Fruit fly (Drosophila melanogaster) whole organism, embryonic: ENCODE results near the gene CG8379.

Experiments
- BEAF-32 ChIP-seq: fragments of 200-800 bp; sonication (Bioruptor generic); optimal IDR thresholded peaks from 3 replicates; lab custom pipeline; 2017; ENCODE audit warnings: missing biosample characterization, missing genetic modification characterization, mild to moderate bottlenecking, moderate library complexity, missing genetic modification reagents
- CG12659 ChIP-seq: fragments of 200-800 bp; sonication (Bioruptor generic); optimal IDR thresholded peaks from 3 replicates; lab custom pipeline; 2017; ENCODE audit warnings: mild to moderate bottlenecking, missing biosample characterization, missing genetic modification reagents, missing genetic modification characterization
- CG12744 ChIP-seq: fragments of 200-800 bp; sonication (Bioruptor generic); optimal IDR thresholded peaks from 2 replicates; lab custom pipeline; 2016; ENCODE audit warnings: missing biosample characterization, missing genetic modification characterization
- CG13624 ChIP-seq: fragments of 200-800 bp; sonication (Bioruptor generic); optimal IDR thresholded peaks from 2 replicates; lab custom pipeline; 2016; ENCODE audit warnings: missing biosample characterization, missing genetic modification characterization
- CG15514 ChIP-seq: fragments of 200-800 bp; sonication (Bioruptor generic); optimal IDR thresholded peaks from 3 replicates; lab custom pipeline; 2017; ENCODE audit warnings: missing biosample characterization, missing genetic modification characterization, mild to moderate bottlenecking, moderate library complexity, missing genetic modification reagents
- CG16779 ChIP-seq: fragments of 200-800 bp; sonication (Bioruptor generic); IDR thresholded peaks from 2 replicates; pipeline ENCODE4 v1.3.6; 2022; ENCODE audit warnings: missing biosample characterization, missing genetic modification characterization
- CG17361 ChIP-seq: fragments of 200-800 bp; sonication (Bioruptor generic); IDR thresholded peaks from 3 replicates; pipeline ENCODE4 v1.3.6; 2022; ENCODE audit warnings: missing biosample characterization, missing genetic modification characterization
- CG17802 ChIP-seq: fragments of 200-800 bp; sonication (Bioruptor generic); optimal IDR thresholded peaks from 2 replicates; lab custom pipeline; 2018; ENCODE audit warnings: missing biosample characterization, mild to moderate bottlenecking, missing genetic modification characterization, moderate library complexity
- CG2129 ChIP-seq: fragments of 200-800 bp; sonication (Bioruptor generic); IDR thresholded peaks from 2 replicates; pipeline ENCODE4 v1.3.6; 2022; ENCODE audit warnings: missing biosample characterization, missing genetic modification characterization; ENCODE audit not compliant: partially characterized antibody
- CG30403 ChIP-seq: fragments of 200-800 bp; sonication (Bioruptor generic); optimal IDR thresholded peaks from 3 replicates; lab custom pipeline; 2016; ENCODE audit warnings: missing biosample characterization, missing genetic modification characterization
- CG3281 ChIP-seq: fragments of 200-800 bp; sonication (Bioruptor generic); optimal IDR thresholded peaks from 3 replicates; lab custom pipeline; 2017; ENCODE audit warnings: missing biosample characterization, mild to moderate bottlenecking, missing genetic modification characterization
- CG34224 ChIP-seq: fragments of 200-800 bp; sonication (Bioruptor generic); IDR thresholded peaks from 3 replicates; pipeline ENCODE4 v1.3.6; 2022; ENCODE audit warnings: missing biosample characterization, missing genetic modification characterization; ENCODE audit not compliant: partially characterized antibody
- CG8359 ChIP-seq: fragments of 200-800 bp; sonication (Bioruptor generic); optimal IDR thresholded peaks from 2 replicates; lab custom pipeline; 2017; ENCODE audit warnings: missing biosample characterization, mild to moderate bottlenecking, missing genetic modification characterization, borderline replicate concordance
- CTCF ChIP-seq: fragments of 200-800 bp; sonication (Bioruptor generic); optimal IDR thresholded peaks from 2 replicates; lab custom pipeline; 2017; ENCODE audit warnings: missing biosample characterization, mild to moderate bottlenecking, missing genetic modification characterization, moderate library complexity
- Dad ChIP-seq: fragments of 200-800 bp; sonication (Bioruptor generic); optimal IDR thresholded peaks from 3 replicates; lab custom pipeline; 2016; ENCODE audit warnings: missing biosample characterization, missing genetic modification characterization
- Doc3 ChIP-seq: fragments of 200-800 bp; sonication (Bioruptor generic); IDR thresholded peaks from 3 replicates; pipeline ENCODE4 v1.3.6; 2022; ENCODE audit warnings: missing biosample characterization, missing genetic modification characterization; ENCODE audit not compliant: partially characterized antibody
- Ets97D ChIP-seq: fragments of 200-800 bp; sonication (Bioruptor generic); optimal IDR thresholded peaks from 3 replicates; lab custom pipeline; 2016; ENCODE audit warnings: missing biosample characterization, missing genetic modification characterization
- Fer1 ChIP-seq: fragments of 200-800 bp; sonication (Bioruptor generic); optimal IDR thresholded peaks from 2 replicates; lab custom pipeline; 2017; ENCODE audit warnings: missing biosample characterization, mild to moderate bottlenecking, missing genetic modification characterization
- Fer3 ChIP-seq: fragments of 200-800 bp; sonication (Bioruptor generic); optimal IDR thresholded peaks from 2 replicates; lab custom pipeline; 2018; ENCODE audit warnings: missing biosample characterization, mild to moderate bottlenecking, missing genetic modification characterization, moderate library complexity
- HmgZ ChIP-seq: fragments of 200-800 bp; sonication (Bioruptor generic); optimal IDR thresholded peaks from 2 replicates; lab custom pipeline; 2018; ENCODE audit warnings: missing biosample characterization, mild to moderate bottlenecking, missing genetic modification characterization
- Opbp ChIP-seq: fragments of 200-800 bp; sonication (Bioruptor generic); IDR thresholded peaks from 3 replicates; pipeline ENCODE4 v1.3.6; 2022; ENCODE audit warnings: missing biosample characterization, missing genetic modification characterization; ENCODE audit not compliant: partially characterized antibody
- PHDP ChIP-seq: fragments of 200-800 bp; sonication (Bioruptor generic); optimal IDR thresholded peaks from 3 replicates; lab custom pipeline; 2018; ENCODE audit warnings: missing biosample characterization, mild to moderate bottlenecking, missing genetic modification characterization, moderate library complexity
- Scr ChIP-seq: fragments of 200-800 bp; sonication (Bioruptor generic); IDR thresholded peaks from 2 replicates; pipeline ENCODE4 v1.3.6; 2022; ENCODE audit warnings: missing biosample characterization, missing genetic modification characterization; ENCODE audit not compliant: partially characterized antibody
- Sin3A ChIP-seq: fragments of >200 bp; optimal IDR thresholded peaks from 2 replicates; lab custom pipeline; 2018
- Sry-δ ChIP-seq: fragments of 200-800 bp; sonication (Bioruptor generic); optimal IDR thresholded peaks from 2 replicates; lab custom pipeline; 2016; ENCODE audit warnings: missing biosample characterization, missing genetic modification characterization
- Stat92E ChIP-seq, 3 experiments: fragments of >200 bp in 2 of 3; fragments of 200-800 bp in 1 of 3; sonication (Bioruptor generic) in 1 of 3; optimal IDR thresholded peaks; 2 replicates each; lab custom pipeline; 2017 to 2019; ENCODE audit warnings: missing biosample characterization in 3 of 3, missing genetic modification characterization in 3 of 3, mild to moderate bottlenecking in 1 of 3, moderate library complexity in 1 of 3
- Taf1 ChIP-seq: fragments of 200-800 bp; sonication (Bioruptor generic); IDR thresholded peaks from 2 replicates; pipeline ENCODE4 v1.3.6; 2022; ENCODE audit warnings: missing biosample characterization, missing genetic modification characterization
- Xbp1 ChIP-seq: fragments of 200-800 bp; sonication (Bioruptor generic); optimal IDR thresholded peaks from 3 replicates; lab custom pipeline; 2016; ENCODE audit warnings: missing biosample characterization, mild to moderate bottlenecking, missing genetic modification characterization
- aop ChIP-seq: fragments of 200-800 bp; sonication (Bioruptor generic); IDR thresholded peaks from 2 replicates; pipeline ENCODE4 v1.3.6; 2022; ENCODE audit warnings: missing biosample characterization, missing genetic modification characterization
- caup ChIP-seq: fragments of 200-800 bp; sonication (Bioruptor generic); optimal IDR thresholded peaks from 3 replicates; lab custom pipeline; 2017; ENCODE audit warnings: missing biosample characterization, mild to moderate bottlenecking, missing genetic modification characterization, moderate library complexity; ENCODE audit not compliant: severe bottlenecking
- crp ChIP-seq, 2 experiments: fragments of 200-800 bp; sonication (Bioruptor generic); optimal IDR thresholded peaks; 2 replicates in 1 of 2; 3 replicates in 1 of 2; lab custom pipeline; 2017; ENCODE audit warnings: missing biosample characterization in 2 of 2, missing genetic modification characterization in 2 of 2, mild to moderate bottlenecking in 1 of 2, moderate library complexity in 1 of 2
- da ChIP-seq: fragments of 200-800 bp; sonication (Bioruptor generic); optimal IDR thresholded peaks from 2 replicates; lab custom pipeline; 2016; ENCODE audit warnings: missing biosample characterization, missing genetic modification characterization
- eyg ChIP-seq: fragments of 200-800 bp; sonication (Bioruptor generic); optimal IDR thresholded peaks from 3 replicates; lab custom pipeline; 2016; ENCODE audit warnings: missing biosample characterization, missing genetic modification characterization
- gcm ChIP-seq: fragments of 200-800 bp; sonication (Bioruptor generic); optimal IDR thresholded peaks from 2 replicates; lab custom pipeline; 2019; ENCODE audit warnings: missing biosample characterization, mild to moderate bottlenecking, missing genetic modification characterization, moderate library complexity
- hkb ChIP-seq, 2 experiments: fragments of 200-800 bp in 1 of 2; fragments of >200 bp in 1 of 2; sonication (Bioruptor generic) in 1 of 2; IDR thresholded peaks in 1 of 2; optimal IDR thresholded peaks in 1 of 2; 2 replicates each; pipeline versions ENCODE4 v1.3.6 to Lab custom; 2017 to 2022; ENCODE audit warnings: missing biosample characterization in 1 of 2, missing genetic modification characterization in 1 of 2
- jumu ChIP-seq: fragments of 200-800 bp; sonication (Bioruptor generic); optimal IDR thresholded peaks from 3 replicates; lab custom pipeline; 2016; ENCODE audit warnings: missing biosample characterization, missing genetic modification characterization
- mam ChIP-seq: fragments of 200-800 bp; sonication (Bioruptor generic); optimal IDR thresholded peaks from 3 replicates; lab custom pipeline; 2016; ENCODE audit warnings: missing biosample characterization, missing genetic modification characterization
- mirr ChIP-seq: fragments of 200-800 bp; sonication (Bioruptor generic); optimal IDR thresholded peaks from 3 replicates; lab custom pipeline; 2018; ENCODE audit warnings: missing biosample characterization, mild to moderate bottlenecking, missing genetic modification characterization
- nom ChIP-seq: fragments of 200-800 bp; sonication (Bioruptor generic); optimal IDR thresholded peaks from 2 replicates; lab custom pipeline; 2017; ENCODE audit warnings: missing biosample characterization, missing genetic modification characterization, mild to moderate bottlenecking, moderate library complexity, missing genetic modification reagents
- odd ChIP-seq: fragments of 200-800 bp; sonication (Bioruptor generic); optimal IDR thresholded peaks from 2 replicates; lab custom pipeline; 2017; ENCODE audit warnings: missing biosample characterization, mild to moderate bottlenecking, missing genetic modification characterization
- repo ChIP-seq: fragments of 200-800 bp; sonication (Bioruptor generic); optimal IDR thresholded peaks from 2 replicates; lab custom pipeline; 2016; ENCODE audit warnings: missing biosample characterization, missing genetic modification characterization
- sd ChIP-seq: fragments of 200-800 bp; sonication (Bioruptor generic); optimal IDR thresholded peaks from 3 replicates; lab custom pipeline; 2018; ENCODE audit warnings: missing biosample characterization, mild to moderate bottlenecking, missing genetic modification characterization, moderate library complexity
- shn ChIP-seq: fragments of 200-800 bp; sonication (Bioruptor generic); optimal IDR thresholded peaks from 3 replicates; lab custom pipeline; 2016; ENCODE audit warnings: missing biosample characterization, missing genetic modification characterization
- slbo ChIP-seq: fragments of 200-800 bp; sonication (Bioruptor generic); IDR thresholded peaks from 2 replicates; pipeline ENCODE4 v1.3.6; 2022; ENCODE audit warnings: missing biosample characterization, missing genetic modification characterization
- sna ChIP-seq: fragments of 200-800 bp; sonication (Bioruptor generic); IDR thresholded peaks from 2 replicates; pipeline ENCODE4 v1.3.6; 2022; ENCODE audit warnings: missing biosample characterization, missing genetic modification characterization; ENCODE audit not compliant: partially characterized antibody
- stwl ChIP-seq: fragments of 200-800 bp; sonication (Bioruptor generic); optimal IDR thresholded peaks from 3 replicates; lab custom pipeline; 2018; ENCODE audit warnings: missing biosample characterization, mild to moderate bottlenecking, missing genetic modification characterization, moderate library complexity
- tio ChIP-seq: fragments of 200-800 bp; sonication (Bioruptor generic); optimal IDR thresholded peaks from 2 replicates; lab custom pipeline; 2017; ENCODE audit warnings: missing biosample characterization, missing genetic modification characterization, inconsistent platforms
- vfl ChIP-seq: fragments of 200-800 bp; sonication (Bioruptor generic); optimal IDR thresholded peaks from 2 replicates; lab custom pipeline; 2016; ENCODE audit warnings: missing biosample characterization, missing genetic modification characterization

The CG8379 gene

DNA sequence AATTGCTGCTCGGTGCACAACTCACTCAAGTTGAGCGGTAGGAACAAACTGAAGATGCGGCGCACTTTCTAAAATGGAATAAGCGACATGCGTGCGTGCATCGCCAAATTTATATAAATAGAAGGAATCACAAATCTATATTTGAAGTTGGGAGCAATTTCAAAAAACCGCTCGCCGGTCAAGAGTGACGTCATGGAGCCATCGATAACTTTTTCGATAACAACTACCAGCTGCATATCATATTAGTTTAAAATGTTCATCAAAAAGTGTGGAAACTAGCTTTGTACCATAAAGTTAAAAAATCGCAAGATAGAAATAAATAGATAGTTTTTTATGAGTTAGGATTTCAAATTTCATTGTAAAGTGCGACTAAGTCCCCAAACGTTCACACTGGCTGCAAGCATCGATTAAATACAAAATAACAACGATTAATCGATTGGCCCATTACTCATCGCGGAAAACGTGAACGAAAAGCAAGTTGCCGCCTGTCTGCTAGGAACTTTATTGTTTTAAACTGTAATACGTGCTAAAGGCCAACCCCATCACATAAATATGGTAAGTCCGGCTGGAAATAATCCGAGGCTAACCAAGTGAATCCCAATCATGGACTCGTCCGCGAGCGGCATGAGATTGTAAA is 23.0 kb upstream of the CG8379 start, which contains the start of the genes Pif1A, Pif1B and CCT7 (continued):
- peak; percentile 87 for TF ChIP-seq stwl
- TF ChIP-seq Opbp (GFP tag; lab: Robert Waterston, UW): peak; percentile 83
- TF ChIP-seq CG12744 (GFP tag; lab: Kevin White, UChicago): no peak
- no peak for TF ChIP-seq eyg (GFP tag; lab: Kevin White, UChicago)
- TF ChIP-seq CG16779 (GFP tag; lab: Robert Waterston, UW): no peak
- TF ChIP-seq hkb (optimal IDR thresholded peaks at IDR 0.05; lab: Kevin White, UChicago): peak; percentile 37
- 0 out of 2 replicates have a peak, but pooled peaks have one; percentile 8 for TF ChIP-seq hkb (GFP tag; IDR thresholded peaks at IDR 0.05; lab: Robert Waterston, UW)
- TF ChIP-seq Sry-δ: peak; percentile 85
- TF ChIP-seq gcm (GFP tag; lab: Kevin White, UChicago): no peak
- TF ChIP-seq HmgZ (tag; lab: Kevin White, UChicago): peak; percentile 25
- TF ChIP-seq Fer3 (tag; lab: Kevin White, UChicago): no peak
- TF ChIP-seq CG34224 (GFP tag; lab: Robert Waterston, UW): peak; percentile 96
- no peak for TF ChIP-seq mirr (GFP tag; lab: Kevin White, UChicago)
- no peak for TF ChIP-seq Dad (GFP tag; lab: Kevin White, UChicago)
- TF ChIP-seq da (GFP tag; lab: Kevin White, UChicago): peak; percentile 33
- peak; percentile 73 for TF ChIP-seq CG15514 (GFP tag; lab: Kevin White, UChicago)
- no peak for TF ChIP-seq odd
- no peak for TF ChIP-seq aop (GFP tag; lab: Robert Waterston, UW)
- TF ChIP-seq Xbp1 (GFP tag; lab: Kevin White, UChicago): peak; percentile 8
- TF ChIP-seq CG13624 (GFP tag; lab: Kevin White, UChicago): peak; percentile 52
- TF ChIP-seq CG8359 (GFP tag; lab: Kevin White, UChicago): no peak
- peak; percentile 15 for TF ChIP-seq Fer1 (GFP tag; lab: Kevin White, UChicago)
- TF ChIP-seq PHDP (tag; lab: Kevin White, UChicago): no peak
- TF ChIP-seq repo: peak; percentile 5
- no peak for TF ChIP-seq caup (GFP tag; lab: Kevin White, UChicago)
- no peak for TF ChIP-seq Taf1
- no peak for TF ChIP-seq tio (GFP tag; lab: Kevin White, UChicago)
- peak; percentile 82 for TF ChIP-seq Ets97D
- peak; percentile 17 for TF ChIP-seq vfl (GFP tag; lab: Kevin White, UChicago)
- peak; percentile 38; the same call in 1 of the 3 replicates for TF ChIP-seq CG17361 (GFP tag; lab: Robert Waterston, UW)
- TF ChIP-seq Stat92E (GFP tag; optimal IDR thresholded peaks at IDR 0.05; lab: Kevin White, UChicago): peak in 1 of 3 experiments; percentile 66
- no peak for TF ChIP-seq jumu (GFP tag; lab: Kevin White, UChicago)
- TF ChIP-seq nom: peak; percentile 38
- TF ChIP-seq CG12659 (GFP tag; lab: Kevin White, UChicago): peak; percentile 53
- peak; percentile 14; the same call in 1 of the 2 replicates for TF ChIP-seq slbo (GFP tag; lab: Robert Waterston, UW)
- peak; percentile 78 for TF ChIP-seq CG17802 (tag; lab: Kevin White, UChicago)
- peak; percentile 96 for TF ChIP-seq Doc3 (GFP tag; lab: Robert Waterston, UW)
- TF ChIP-seq CG30403: peak; percentile 28
- peak; percentile 15 for TF ChIP-seq CG3281
- TF ChIP-seq Sin3A (lab: Kevin White, UChicago): peak; percentile 91
- TF ChIP-seq CG2129: peak; percentile 90
- TF ChIP-seq mam (GFP tag; lab: Kevin White, UChicago): peak; percentile 17
- peak; percentile 10 for TF ChIP-seq shn
- peak; percentile 97 for TF ChIP-seq sna (GFP tag; lab: Robert Waterston, UW)
- TF ChIP-seq sd (tag; lab: Kevin White, UChicago): no peak
- TF ChIP-seq BEAF-32 (GFP tag; lab: Kevin White, UChicago): peak; percentile 94
- peak; percentile 15 for TF ChIP-seq CTCF
- TF ChIP-seq crp (GFP tag; optimal IDR thresholded peaks at IDR 0.05; lab: Kevin White, UChicago): peak in 1 of 2 experiments; percentile 52
- TF ChIP-seq Scr (GFP tag; lab: Robert Waterston, UW): peak; percentile 95
